Fruit fly (Drosophila melanogaster): Measurements from ENCODE around the gene fog.
"Not testable (repeated sequence)": the region's sequence is repeated elsewhere in the genome, so short reads cannot be mapped to it uniquely, and the experiment has no call there.

Gene fog

dm6 chrX:22824669-22825068, 30.3 kb downstream of the fog start:
- TF ChIP-seq CG8478 (optimal IDR thresholded peaks at IDR 0.05) (no peak), Dll (optimal IDR thresholded peaks at IDR 0.05) (no peak)

- not testable (repeated sequence) for TF ChIP-seq Dll (optimal IDR thresholded peaks at IDR 0.05); usp (GFP tag; optimal IDR thresholded peaks at IDR 0.05); EcR (GFP tag; optimal IDR thresholded peaks at IDR 0.05)
Measured at dm6 chrX:22811835-22812234, 43.2 kb downstream of the fog start, which contains the start of gene CG12446. TSS of gene CG12446 (minus strand) at chrX:22811935.

- TF ChIP-seq pan (optimal IDR thresholded peaks at IDR 0.05) (no peak), CG8478 (optimal IDR thresholded peaks at IDR 0.05) (no peak)
Measured at dm6 chrX:22796073-22796472, 58.9 kb downstream of the fog start.

All from whole organism.